Fruit fly (Drosophila melanogaster) Kc167 (cell line): Measurements from ENCODE around the gene CG13064.

Experiments used
- Myc ChIP-seq: fragments of >200 bp; optimal IDR thresholded peaks from 2 replicates; lab custom pipeline; 2017; ENCODE audit warnings: missing external identifiers
- Sin3A ChIP-seq: fragments of >200 bp; optimal IDR thresholded peaks from 2 replicates; lab custom pipeline; 2018; ENCODE audit warnings: missing external identifiers
- h ChIP-seq: fragments of >200 bp; optimal IDR thresholded peaks from 3 replicates; lab custom pipeline; 2018; ENCODE audit warnings: missing external identifiers
- insv ChIP-seq: fragments of >200 bp; optimal IDR thresholded peaks from 3 replicates; lab custom pipeline; 2018; ENCODE audit warnings: missing external identifiers
- psq ChIP-seq: fragments of >200 bp; optimal IDR thresholded peaks from 2 replicates; lab custom pipeline; 2017; ENCODE audit warnings: missing external identifiers
- ttk ChIP-seq: sonication (Bioruptor generic); optimal IDR thresholded peaks from 2 replicates; lab custom pipeline; 2017; ENCODE audit warnings: missing external identifiers

DNA sequence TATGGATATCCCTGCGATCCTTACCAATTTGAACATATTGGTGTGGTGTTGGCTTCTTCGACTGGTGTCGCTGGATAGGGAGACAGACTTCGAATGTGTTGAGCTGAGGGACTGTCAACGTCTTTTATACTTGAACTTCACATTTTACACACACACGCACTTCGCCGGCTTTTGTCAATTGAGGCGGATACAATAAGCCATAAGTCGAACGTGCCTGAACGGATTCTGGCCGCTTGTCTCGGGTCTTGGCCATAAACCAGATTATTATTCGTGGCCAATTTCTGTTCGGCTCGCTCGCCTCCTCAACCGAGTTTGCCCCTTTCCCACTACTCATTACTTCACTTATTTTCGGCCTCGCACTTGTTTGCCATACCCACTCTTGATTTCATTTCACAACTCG, 22.9 kb downstream of the CG13064 start, which contains the start of gene CG13044:
- TF ChIP-seq Myc, result no peak
- no peak for TF ChIP-seq ttk (lab: Kevin White, UChicago)
- TF ChIP-seq insv, result no peak
- no peak for TF ChIP-seq psq (lab: Kevin White, UChicago)
- TF ChIP-seq h (lab: Kevin White, UChicago), result no peak
- no peak for TF ChIP-seq Sin3A (lab: Kevin White, UChicago)
